Worm (Caenorhabditis elegans) whole organism, L4/young adult: ENCODE measurements around the gene str-39.

Experiments
- W03F9.2 ChIP-seq: fragments of 150-350 bp; optimal IDR thresholded peaks from 2 replicates; lab custom pipeline; 2014; ENCODE audit warnings: missing biosample characterization, missing genetic modification characterization
- him-1 ChIP-seq: sonication (generic microtip); optimal IDR thresholded peaks from 2 replicates; lab custom pipeline; 2016; ENCODE audit warnings: missing genotype, missing genetic modification reagents, missing genetic modification characterization, missing compliant biosample characterization

- TF ChIP-seq him-1 (no peak), W03F9.2 (tag; lab: Kevin White, UChicago) (peak; percentile 29)
Measured at ce11 chrV:2896198-2896660, 16.5 kb upstream of the str-39 start, which contains the start of gene pals-32.
